Worm (Caenorhabditis elegans) whole organism, late embryonic: ENCODE results near the gene D2085.7.
A peak's percentile ranks its signal among the peaks of the same experiment; 100 is the strongest.

ENCODE experiments used
- F13H6.1 ChIP-seq: sonication (generic microtip); optimal IDR thresholded peaks from 2 replicates; lab custom pipeline; 2016; ENCODE audit warnings: missing genetic modification characterization, missing compliant biosample characterization
- T23F11.4 ChIP-seq: fragments of 200-800 bp; sonication (Bioruptor generic); optimal IDR thresholded peaks from 2 replicates; lab custom pipeline; 2018; ENCODE audit warnings: mild to moderate bottlenecking, missing genetic modification characterization, missing compliant biosample characterization
- Y22D7AL.16 ChIP-seq: sonication (generic microtip); optimal IDR thresholded peaks from 2 replicates; lab custom pipeline; 2016; ENCODE audit warnings: missing genetic modification characterization, missing compliant biosample characterization
- ahr-1 ChIP-seq: sonication (generic microtip); optimal IDR thresholded peaks from 2 replicates; lab custom pipeline; 2016; ENCODE audit warnings: missing genetic modification characterization, missing compliant biosample characterization
- ceh-14 ChIP-seq: sonication (generic microtip); optimal IDR thresholded peaks from 2 replicates; lab custom pipeline; 2016; ENCODE audit warnings: missing genotype, missing genetic modification characterization, missing compliant biosample characterization
- ceh-18 ChIP-seq: sonication (generic microtip); optimal IDR thresholded peaks from 2 replicates; lab custom pipeline; 2016; ENCODE audit warnings: missing genetic modification characterization, missing compliant biosample characterization
- ceh-2 ChIP-seq: sonication (generic microtip); optimal IDR thresholded peaks from 2 replicates; lab custom pipeline; 2016; ENCODE audit warnings: missing genotype, missing genetic modification characterization, missing compliant biosample characterization
- ceh-22 ChIP-seq: sonication (generic microtip); optimal IDR thresholded peaks from 2 replicates; lab custom pipeline; 2017; ENCODE audit warnings: missing biosample characterization, missing genetic modification characterization
- ceh-24 ChIP-seq: sonication (generic microtip); optimal IDR thresholded peaks from 2 replicates; lab custom pipeline; 2016; ENCODE audit warnings: mild to moderate bottlenecking, missing genetic modification characterization, missing compliant biosample characterization
- ceh-45 ChIP-seq: fragments of 200-800 bp; sonication (Bioruptor generic); IDR thresholded peaks from 2 replicates; pipeline ENCODE4 v1.3.6; 2022; ENCODE audit warnings: missing genetic modification reagents, missing genetic modification characterization, missing compliant biosample characterization
- ceh-9 ChIP-seq: sonication (generic microtip); optimal IDR thresholded peaks from 2 replicates; lab custom pipeline; 2016; ENCODE audit warnings: mild to moderate bottlenecking, missing genetic modification characterization, inconsistent platforms, missing compliant biosample characterization
- che-1 ChIP-seq: sonication (generic microtip); optimal IDR thresholded peaks from 2 replicates; lab custom pipeline; 2016; ENCODE audit warnings: mild to moderate bottlenecking, missing genetic modification characterization, missing compliant biosample characterization
- dmd-4 ChIP-seq: sonication (generic microtip); optimal IDR thresholded peaks from 2 replicates; lab custom pipeline; 2016; ENCODE audit warnings: borderline replicate concordance, missing genetic modification characterization, missing compliant biosample characterization
- elt-2 ChIP-seq: sonication (generic microtip); optimal IDR thresholded peaks from 2 replicates; lab custom pipeline; 2016; ENCODE audit warnings: missing genetic modification reagents, missing genetic modification characterization, missing compliant biosample characterization
- elt-4 ChIP-seq: sonication (generic microtip); optimal IDR thresholded peaks from 2 replicates; lab custom pipeline; 2016; ENCODE audit warnings: missing genetic modification characterization, missing compliant biosample characterization
- ets-4 ChIP-seq: sonication (generic microtip); optimal IDR thresholded peaks from 2 replicates; lab custom pipeline; 2016; ENCODE audit warnings: missing genetic modification characterization, missing compliant biosample characterization
- fkh-6 ChIP-seq: sonication (generic microtip); optimal IDR thresholded peaks from 2 replicates; lab custom pipeline; 2016; ENCODE audit warnings: missing genetic modification characterization, missing compliant biosample characterization
- hlh-13 ChIP-seq: fragments of 200-800 bp; sonication (Bioruptor generic); optimal IDR thresholded peaks from 2 replicates; lab custom pipeline; 2018; ENCODE audit warnings: mild to moderate bottlenecking, missing genetic modification characterization, missing compliant biosample characterization
- hlh-15 ChIP-seq: sonication (generic microtip); optimal IDR thresholded peaks from 2 replicates; lab custom pipeline; 2016; ENCODE audit warnings: missing genetic modification characterization, missing compliant biosample characterization
- hlh-30 ChIP-seq: sonication (generic microtip); optimal IDR thresholded peaks from 2 replicates; lab custom pipeline; 2017; ENCODE audit warnings: antibody characterized with exemption, missing genetic modification characterization, missing compliant biosample characterization; ENCODE audit not compliant: insufficient read depth
- hlh-6 ChIP-seq: sonication (generic microtip); optimal IDR thresholded peaks from 2 replicates; lab custom pipeline; 2016; ENCODE audit warnings: missing genotype, missing genetic modification characterization, missing compliant biosample characterization
- lim-6 ChIP-seq: sonication (generic microtip); optimal IDR thresholded peaks from 2 replicates; lab custom pipeline; 2016; ENCODE audit warnings: missing genetic modification characterization, missing compliant biosample characterization
- lin-11 ChIP-seq: fragments of 200-800 bp; sonication (Bioruptor generic); optimal IDR thresholded peaks from 2 replicates; lab custom pipeline; 2018; ENCODE audit warnings: mild to moderate bottlenecking, missing genetic modification characterization, missing compliant biosample characterization
- madf-2 ChIP-seq: sonication (generic microtip); optimal IDR thresholded peaks from 2 replicates; lab custom pipeline; 2017; ENCODE audit warnings: missing genetic modification characterization, missing compliant biosample characterization
- nhr-11 ChIP-seq: fragments of 150-350 bp; optimal IDR thresholded peaks from 2 replicates; lab custom pipeline; 2014; ENCODE audit warnings: missing biosample characterization, missing genetic modification characterization
- npax-4 ChIP-seq: sonication (generic microtip); optimal IDR thresholded peaks from 2 replicates; lab custom pipeline; 2016; ENCODE audit warnings: missing genetic modification characterization, missing compliant biosample characterization
- odd-2 ChIP-seq: sonication (generic microtip); optimal IDR thresholded peaks from 2 replicates; lab custom pipeline; 2017; ENCODE audit warnings: antibody characterized with exemption, mild to moderate bottlenecking, missing genetic modification characterization, missing compliant biosample characterization
- pag-3 ChIP-seq: sonication (generic microtip); optimal IDR thresholded peaks from 2 replicates; lab custom pipeline; 2016; ENCODE audit warnings: missing compliant biosample characterization, missing genetic modification characterization, borderline replicate concordance
- pat-9 ChIP-seq: fragments of 200-800 bp; sonication (Bioruptor generic); optimal IDR thresholded peaks from 2 replicates; lab custom pipeline; 2018; ENCODE audit warnings: mild to moderate bottlenecking, missing genetic modification characterization, moderate library complexity, missing compliant biosample characterization
- pqm-1 ChIP-seq: sonication (generic microtip); optimal IDR thresholded peaks from 2 replicates; lab custom pipeline; 2016; ENCODE audit warnings: missing genetic modification characterization, missing compliant biosample characterization
- rnt-1 ChIP-seq: sonication (generic microtip); optimal IDR thresholded peaks from 2 replicates; lab custom pipeline; 2016; ENCODE audit warnings: missing genetic modification characterization, missing compliant biosample characterization
- sdc-2 ChIP-seq: sonication (generic microtip); optimal IDR thresholded peaks from 2 replicates; lab custom pipeline; 2016; ENCODE audit warnings: missing genotype, missing genetic modification characterization, missing compliant biosample characterization
- sox-2 ChIP-seq: fragments of 200-800 bp; sonication (Bioruptor generic); IDR thresholded peaks from 2 replicates; pipeline ENCODE4 v1.3.6; 2022; ENCODE audit warnings: missing genetic modification reagents, missing genetic modification characterization, missing compliant biosample characterization
- sox-4 ChIP-seq: sonication (generic microtip); optimal IDR thresholded peaks from 2 replicates; lab custom pipeline; 2017; ENCODE audit warnings: mild to moderate bottlenecking, missing genetic modification characterization, inconsistent platforms, missing compliant biosample characterization
- syd-9 ChIP-seq: sonication (generic microtip); optimal IDR thresholded peaks from 2 replicates; lab custom pipeline; 2016; ENCODE audit warnings: mild to moderate bottlenecking, missing genetic modification characterization, moderate library complexity, missing compliant biosample characterization
- unc-42 ChIP-seq: sonication (generic microtip); optimal IDR thresholded peaks from 2 replicates; lab custom pipeline; 2016; ENCODE audit warnings: missing genotype, missing genetic modification characterization, missing compliant biosample characterization
- unc-86 ChIP-seq: sonication (generic microtip); optimal IDR thresholded peaks from 2 replicates; lab custom pipeline; 2016; ENCODE audit warnings: missing genetic modification characterization, missing compliant biosample characterization

Gene D2085.7

ce11 chrII:8675369-8675768 is 34.2 kb downstream of the D2085.7 start:
- TF ChIP-seq pqm-1 (tag; lab: Kevin White, UChicago) (no peak), che-1 (tag; lab: Kevin White, UChicago) (no peak), sdc-2 (tag; lab: Kevin White, UChicago) (no peak), ceh-45 (GFP tag; lab: Robert Waterston, UW) (no peak), npax-4 (tag; lab: Kevin White, UChicago) (no peak), hlh-30 (tag; lab: Kevin White, UChicago) (no peak), dmd-4 (tag; lab: Kevin White, UChicago) (no peak), ceh-2 (tag; lab: Kevin White, UChicago) (no peak), ets-4 (no peak), syd-9 (tag; lab: Kevin White, UChicago) (no peak), lin-11 (tag; lab: Kevin White, UChicago) (no peak), nhr-11 (tag; lab: Kevin White, UChicago) (no peak), pat-9 (tag; lab: Kevin White, UChicago) (no peak), hlh-6 (tag; lab: Kevin White, UChicago) (no peak), sox-2 (GFP tag; lab: Robert Waterston, UW) (no peak), odd-2 (tag; lab: Kevin White, UChicago) (no peak), ceh-18 (tag; lab: Kevin White, UChicago) (no peak), ceh-9 (tag; lab: Kevin White, UChicago) (no peak), ahr-1 (tag; lab: Kevin White, UChicago) (no peak), madf-2 (tag; lab: Kevin White, UChicago) (no peak)
- TF ChIP-seq, all 69 proteins: peak for 0

DNA sequence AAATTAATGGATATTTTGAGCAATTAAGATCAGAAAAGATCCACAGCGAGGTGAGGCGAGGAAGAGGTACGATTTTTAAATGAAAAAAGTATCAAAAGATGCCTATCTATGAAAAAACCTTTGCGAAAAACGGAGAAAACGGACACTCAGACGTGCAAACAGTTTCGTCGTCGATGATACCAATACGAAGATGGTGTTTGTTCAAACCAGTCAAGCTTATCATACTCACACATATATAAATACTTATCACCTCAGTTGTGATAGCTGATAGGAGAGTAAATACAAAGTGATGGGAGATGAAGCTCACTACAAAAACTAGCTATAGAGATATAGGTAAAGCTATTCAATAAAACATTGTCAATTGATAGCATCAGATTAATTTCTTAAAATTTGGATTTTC is 38.6 kb downstream of the D2085.7 start:
- no peak for TF ChIP-seq madf-2 (tag; lab: Kevin White, UChicago)
- TF ChIP-seq ceh-22 (tag; lab: Kevin White, UChicago): no peak
- no peak for TF ChIP-seq ceh-24 (tag; lab: Kevin White, UChicago)
- no peak for TF ChIP-seq ceh-9 (tag; lab: Kevin White, UChicago)
- TF ChIP-seq lim-6: no peak
- TF ChIP-seq Y22D7AL.16 (tag; lab: Kevin White, UChicago): no peak
- no peak for TF ChIP-seq sox-2 (GFP tag; lab: Robert Waterston, UW)
- no peak for TF ChIP-seq elt-2 (tag; lab: Kevin White, UChicago)
- no peak for TF ChIP-seq pag-3
- no peak for TF ChIP-seq hlh-13
- no peak for TF ChIP-seq sox-4 (tag; lab: Kevin White, UChicago)
- TF ChIP-seq hlh-15: no peak

- TF ChIP-seq ceh-14 (tag; lab: Kevin White, UChicago) (peak; percentile 7), T23F11.4 (GFP tag; lab: Kevin White, UChicago) (no peak), pag-3 (no peak), unc-42 (tag; lab: Kevin White, UChicago) (peak; percentile 37), unc-86 (tag; lab: Kevin White, UChicago) (peak; percentile 8), elt-4 (no peak), sox-2 (GFP tag; lab: Robert Waterston, UW) (no peak)
- TF ChIP-seq, all 69 proteins: peak for 3
Measured at ce11 chrII:8683933-8684332, 42.8 kb downstream of the D2085.7 start.

DNA sequence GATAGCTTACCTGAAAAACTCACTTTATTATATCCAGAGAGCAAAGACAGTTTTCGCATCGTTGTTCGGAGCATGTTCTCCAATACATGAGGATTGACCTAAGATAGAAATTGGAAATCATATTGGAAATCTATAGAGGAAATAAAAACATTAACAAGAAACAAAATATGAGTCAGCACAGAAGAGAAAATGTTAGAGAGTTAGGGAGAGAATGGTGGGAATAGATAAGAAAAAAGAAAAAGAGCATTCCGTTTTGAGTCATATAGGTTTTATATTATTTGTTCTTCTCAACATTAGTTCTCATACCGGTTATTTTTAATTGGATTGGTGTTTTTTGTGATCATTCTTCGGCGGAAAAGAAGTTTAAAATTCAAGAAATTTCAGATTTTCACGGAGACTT is 43.6 kb downstream of the D2085.7 start, which contains the start of gene hgap-2:
hgap-2 (minus strand) TSS at position 101 of the 400 bp plus-strand sequence.
- TF ChIP-seq rnt-1 (tag; lab: Kevin White, UChicago) (no peak), che-1 (tag; lab: Kevin White, UChicago) (no peak), F13H6.1 (tag; lab: Kevin White, UChicago) (no peak), npax-4 (tag; lab: Kevin White, UChicago) (no peak), fkh-6 (tag; lab: Kevin White, UChicago) (no peak), nhr-11 (tag; lab: Kevin White, UChicago) (no peak), ceh-9 (tag; lab: Kevin White, UChicago) (no peak), pqm-1 (tag; lab: Kevin White, UChicago) (no peak)
